Fruit fly (Drosophila melanogaster) whole organism, prepupa: ENCODE results near the gene CG11563.

Source experiments
- Blimp-1 ChIP-seq: fragments of 200-800 bp; sonication (Bioruptor generic); optimal IDR thresholded peaks from 3 replicates; lab custom pipeline; 2017; ENCODE audit warnings: missing biosample characterization, missing genetic modification characterization, mild to moderate bottlenecking, moderate library complexity, missing genetic modification reagents
- CG11294 ChIP-seq: fragments of 200-800 bp; sonication (Bioruptor generic); IDR thresholded peaks from 2 replicates; pipeline ENCODE4 v1.3.6; 2022; ENCODE audit warnings: missing biosample characterization, missing genetic modification characterization
- CG11762 ChIP-seq: fragments of 200-800 bp; sonication (Bioruptor generic); optimal IDR thresholded peaks from 3 replicates; lab custom pipeline; 2016; ENCODE audit warnings: missing biosample characterization, missing genetic modification characterization; ENCODE audit not compliant: insufficient read depth
- CG11902 ChIP-seq: fragments of 200-800 bp; sonication (Bioruptor generic); optimal IDR thresholded peaks from 3 replicates; lab custom pipeline; 2016; ENCODE audit warnings: missing biosample characterization, missing genetic modification characterization
- CG15336 ChIP-seq: fragments of 200-800 bp; sonication (Bioruptor generic); IDR thresholded peaks from 2 replicates; pipeline ENCODE4 v1.3.6; 2022; ENCODE audit warnings: missing biosample characterization, missing genetic modification characterization
- CG1621 ChIP-seq: fragments of 200-800 bp; sonication (Bioruptor generic); optimal IDR thresholded peaks from 3 replicates; lab custom pipeline; 2018; ENCODE audit warnings: missing biosample characterization, mild to moderate bottlenecking, missing genetic modification characterization
- CG3032 ChIP-seq: fragments of 200-800 bp; optimal IDR thresholded peaks from 2 replicates; lab custom pipeline; 2019; ENCODE audit warnings: missing biosample characterization, mild to moderate bottlenecking, missing genetic modification characterization, moderate library complexity
- CG32006 ChIP-seq: fragments of 200-800 bp; sonication (Bioruptor generic); optimal IDR thresholded peaks from 3 replicates; lab custom pipeline; 2017; ENCODE audit warnings: missing biosample characterization, mild to moderate bottlenecking, missing genetic modification characterization
- CG34406 ChIP-seq: fragments of 200-800 bp; sonication (Bioruptor generic); optimal IDR thresholded peaks from 3 replicates; lab custom pipeline; 2016; ENCODE audit warnings: missing biosample characterization, missing genetic modification characterization
- CG3919 ChIP-seq: fragments of 200-800 bp; sonication (Bioruptor generic); optimal IDR thresholded peaks from 3 replicates; lab custom pipeline; 2016; ENCODE audit warnings: missing biosample characterization, missing genetic modification characterization
- CG4318 ChIP-seq: fragments of 200-800 bp; sonication (Bioruptor generic); optimal IDR thresholded peaks from 3 replicates; lab custom pipeline; 2017; ENCODE audit warnings: missing biosample characterization, mild to moderate bottlenecking, missing genetic modification characterization
- CG6163 ChIP-seq: fragments of 200-800 bp; sonication (Bioruptor generic); IDR thresholded peaks from 3 replicates; pipeline ENCODE4 v1.3.6; 2022; ENCODE audit warnings: missing biosample characterization, missing genetic modification characterization
- CG6276 ChIP-seq: fragments of 200-800 bp; sonication (Bioruptor generic); optimal IDR thresholded peaks from 2 replicates; lab custom pipeline; 2017; ENCODE audit warnings: missing biosample characterization, mild to moderate bottlenecking, missing genetic modification characterization
- CG6792 ChIP-seq: fragments of 200-800 bp; sonication (Bioruptor generic); optimal IDR thresholded peaks from 3 replicates; lab custom pipeline; 2016; ENCODE audit warnings: missing biosample characterization, missing genetic modification characterization
- CG6808 ChIP-seq: fragments of 200-800 bp; sonication (Bioruptor generic); optimal IDR thresholded peaks from 3 replicates; lab custom pipeline; 2017; ENCODE audit warnings: missing biosample characterization, missing genetic modification characterization, mild to moderate bottlenecking, moderate library complexity, missing genetic modification reagents
- CG7368 ChIP-seq: fragments of 200-800 bp; sonication (Bioruptor generic); optimal IDR thresholded peaks from 3 replicates; lab custom pipeline; 2016; ENCODE audit warnings: missing biosample characterization, missing genetic modification characterization
- CG8119 ChIP-seq: fragments of 200-800 bp; sonication (Bioruptor generic); IDR thresholded peaks from 3 replicates; pipeline ENCODE4 v1.3.6; 2022; ENCODE audit warnings: missing biosample characterization, missing genetic modification characterization
- CG8319 ChIP-seq: fragments of 200-800 bp; sonication (Bioruptor generic); optimal IDR thresholded peaks from 3 replicates; lab custom pipeline; 2016; ENCODE audit warnings: missing biosample characterization, missing genetic modification characterization
- CG8632 ChIP-seq: fragments of 200-800 bp; sonication (Bioruptor generic); optimal IDR thresholded peaks from 3 replicates; lab custom pipeline; 2016; ENCODE audit warnings: missing biosample characterization, missing genetic modification characterization
- CG9139 ChIP-seq: fragments of 200-800 bp; sonication (Bioruptor generic); optimal IDR thresholded peaks from 3 replicates; lab custom pipeline; 2017; ENCODE audit warnings: missing biosample characterization, mild to moderate bottlenecking, missing genetic modification characterization
- Eip75B ChIP-seq: fragments of 200-800 bp; sonication (Bioruptor generic); optimal IDR thresholded peaks from 3 replicates; lab custom pipeline; 2016; ENCODE audit warnings: missing biosample characterization, missing genetic modification characterization
- Eip93F ChIP-seq: fragments of 200-800 bp; sonication (Bioruptor generic); optimal IDR thresholded peaks from 2 replicates; lab custom pipeline; 2016; ENCODE audit warnings: missing biosample characterization, mild to moderate bottlenecking, missing genetic modification characterization
- Ets21C ChIP-seq: fragments of 200-800 bp; sonication (Bioruptor generic); optimal IDR thresholded peaks from 3 replicates; lab custom pipeline; 2016; ENCODE audit warnings: missing biosample characterization, missing genetic modification characterization
- Ets96B ChIP-seq: fragments of 200-800 bp; optimal IDR thresholded peaks from 2 replicates; lab custom pipeline; 2019; ENCODE audit warnings: missing biosample characterization, mild to moderate bottlenecking, missing genetic modification characterization, moderate library complexity
- Hr38 ChIP-seq: sonication (Bioruptor generic); optimal IDR thresholded peaks from 2 replicates; lab custom pipeline; 2016; ENCODE audit warnings: missing biosample characterization, missing genetic modification characterization
- Hr39 ChIP-seq: fragments of 200-800 bp; sonication (Bioruptor generic); optimal IDR thresholded peaks from 2 replicates; lab custom pipeline; 2016; ENCODE audit warnings: missing biosample characterization, missing genetic modification characterization
- Hr4 ChIP-seq: fragments of 200-800 bp; sonication (Bioruptor generic); optimal IDR thresholded peaks from 3 replicates; lab custom pipeline; 2016; ENCODE audit warnings: missing biosample characterization, missing genetic modification characterization
- Met ChIP-seq: fragments of 200-800 bp; sonication (Bioruptor generic); optimal IDR thresholded peaks from 3 replicates; lab custom pipeline; 2016; ENCODE audit warnings: missing biosample characterization, missing genetic modification characterization
- OdsH ChIP-seq: fragments of 200-800 bp; sonication (Bioruptor generic); optimal IDR thresholded peaks from 3 replicates; lab custom pipeline; 2016; ENCODE audit warnings: missing biosample characterization, missing genetic modification characterization
- Smox ChIP-seq: fragments of 200-800 bp; sonication (Bioruptor generic); optimal IDR thresholded peaks from 3 replicates; lab custom pipeline; 2016; ENCODE audit warnings: missing biosample characterization, missing genetic modification characterization
- Sox102F ChIP-seq: fragments of 200-800 bp; sonication (Bioruptor generic); optimal IDR thresholded peaks from 2 replicates; lab custom pipeline; 2016; ENCODE audit warnings: missing biosample characterization, mild to moderate bottlenecking, missing genetic modification characterization
- Sox15 ChIP-seq: fragments of 200-800 bp; sonication (Bioruptor generic); optimal IDR thresholded peaks from 3 replicates; lab custom pipeline; 2016; ENCODE audit warnings: missing biosample characterization, missing genetic modification characterization
- achi ChIP-seq: fragments of 200-800 bp; sonication (Bioruptor generic); optimal IDR thresholded peaks from 3 replicates; lab custom pipeline; 2016; ENCODE audit warnings: missing biosample characterization, missing genetic modification characterization
- acj6 ChIP-seq: fragments of 200-800 bp; sonication (Bioruptor generic); optimal IDR thresholded peaks from 3 replicates; lab custom pipeline; 2016; ENCODE audit warnings: missing biosample characterization, missing genetic modification characterization
- eg ChIP-seq: fragments of 200-800 bp; sonication (Bioruptor generic); IDR thresholded peaks from 3 replicates; pipeline ENCODE4 v1.3.6; 2022; ENCODE audit warnings: missing biosample characterization, missing genetic modification characterization
- esn ChIP-seq: fragments of 200-800 bp; sonication (Bioruptor generic); optimal IDR thresholded peaks from 2 replicates; lab custom pipeline; 2016; ENCODE audit warnings: missing biosample characterization, mild to moderate bottlenecking, missing genetic modification characterization, moderate library complexity
- fkh ChIP-seq: fragments of 200-800 bp; sonication (Bioruptor generic); optimal IDR thresholded peaks from 3 replicates; lab custom pipeline; 2017; ENCODE audit warnings: missing biosample characterization, mild to moderate bottlenecking, missing genetic modification characterization, moderate library complexity
- net ChIP-seq: fragments of 200-800 bp; sonication (Bioruptor generic); optimal IDR thresholded peaks from 3 replicates; lab custom pipeline; 2016; ENCODE audit warnings: missing biosample characterization, missing genetic modification characterization
- pdm3 ChIP-seq: fragments of 200-800 bp; sonication (Bioruptor generic); optimal IDR thresholded peaks from 3 replicates; lab custom pipeline; 2016; ENCODE audit warnings: missing biosample characterization, missing genetic modification characterization
- salr ChIP-seq, 2 experiments: fragments of 200-800 bp; sonication (Bioruptor generic); optimal IDR thresholded peaks; 3 replicates each; lab custom pipeline; 2016 to 2018; ENCODE audit warnings: missing biosample characterization in 2 of 2, missing genetic modification characterization in 2 of 2, mild to moderate bottlenecking in 1 of 2
- ss ChIP-seq, 2 experiments: fragments of 200-800 bp; sonication (Bioruptor generic); optimal IDR thresholded peaks; 2 replicates in 1 of 2; 3 replicates in 1 of 2; lab custom pipeline; 2017 to 2018; ENCODE audit warnings: mild to moderate bottlenecking in 2 of 2, missing biosample characterization in 2 of 2, missing genetic modification characterization in 2 of 2, moderate library complexity in 1 of 2
- svp ChIP-seq: fragments of 200-800 bp; sonication (Bioruptor generic); peaks from one replicate; lab custom pipeline; 2016; ENCODE audit warnings: missing biosample characterization, missing genetic modification characterization
- topi ChIP-seq: fragments of 200-800 bp; sonication (Bioruptor generic); optimal IDR thresholded peaks from 3 replicates; lab custom pipeline; 2016; ENCODE audit warnings: missing biosample characterization, missing genetic modification characterization
- vri ChIP-seq: fragments of 200-800 bp; sonication (Bioruptor generic); optimal IDR thresholded peaks from 3 replicates; lab custom pipeline; 2016; ENCODE audit warnings: missing biosample characterization, mild to moderate bottlenecking, missing genetic modification characterization

CG11563 gene

DNA sequence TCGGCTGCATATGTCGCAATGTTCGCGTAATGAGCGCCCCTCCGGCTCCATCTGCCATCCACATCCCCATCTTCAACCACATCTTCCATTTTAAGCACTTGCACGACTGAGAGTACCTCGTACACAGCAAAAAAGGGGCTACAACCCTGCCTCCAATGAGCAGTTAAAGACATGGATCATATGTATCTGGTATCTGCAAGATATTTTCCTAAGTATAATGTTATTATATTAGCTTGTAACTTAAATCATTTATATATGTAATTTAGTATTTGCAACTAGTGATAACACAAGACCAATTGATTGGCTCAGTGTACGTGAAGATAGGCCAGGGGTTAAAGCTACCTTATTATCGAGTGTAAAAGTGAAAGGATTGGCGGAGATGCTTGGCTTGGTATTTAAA lies 25.8 kb downstream of the CG11563 start (continued):
- peak; percentile 13; the same call in 1 of the 2 replicates for TF ChIP-seq CG11294 (GFP tag; lab: Robert Waterston, UW)
- TF ChIP-seq salr (GFP tag; optimal IDR thresholded peaks at IDR 0.05; lab: Kevin White, UChicago): peak in 1 of 2 experiments; percentile 15
- TF ChIP-seq fkh (GFP tag; lab: Kevin White, UChicago): no peak
- TF ChIP-seq CG3919: peak; percentile 79
- TF ChIP-seq Ets96B (tag; lab: Kevin White, UChicago): peak; percentile 81
- TF ChIP-seq Hr38 (GFP tag; lab: Kevin White, UChicago): no peak
- TF ChIP-seq CG3032 (tag; lab: Kevin White, UChicago): peak; percentile 69
- TF ChIP-seq Sox102F: peak; percentile 24
- peak; percentile 27 for TF ChIP-seq CG9139 (GFP tag; lab: Kevin White, UChicago)
- no peak for TF ChIP-seq Blimp-1 (GFP tag; lab: Kevin White, UChicago)
- TF ChIP-seq CG8632: peak; percentile 71
- peak; percentile 68 for TF ChIP-seq acj6 (GFP tag; lab: Kevin White, UChicago)
- TF ChIP-seq, all 60 proteins: peak for 45

DNA sequence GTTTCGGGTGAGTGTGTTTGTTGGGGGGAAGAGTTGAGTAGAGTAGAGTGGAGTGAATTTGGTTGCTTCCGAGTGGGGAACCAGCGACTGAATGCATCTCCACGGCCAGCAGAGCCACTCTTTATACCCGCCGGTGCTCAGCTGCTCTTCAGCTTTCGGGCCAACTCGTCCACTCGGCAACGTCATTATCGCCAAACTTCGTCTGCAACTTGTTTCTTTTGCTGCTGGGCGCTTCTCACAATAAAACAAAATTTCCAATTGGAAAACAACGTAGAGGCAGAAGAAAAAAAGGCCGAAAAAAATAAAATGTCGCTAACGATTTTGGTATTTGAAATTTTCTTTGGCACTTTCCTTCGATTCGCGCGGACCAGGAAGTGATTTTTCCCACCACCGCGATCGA lies 27.8 kb downstream of the CG11563 start, which contains the start of gene CG2150:
CG2150 (minus strand) TSS at position 101 of the 400 bp plus-strand sequence.
- TF ChIP-seq Blimp-1 (GFP tag; lab: Kevin White, UChicago) (no peak), CG32006 (GFP tag; lab: Kevin White, UChicago) (no peak), CG15336 (GFP tag; lab: Robert Waterston, UW) (0 out of 2 replicates have a peak, but pooled peaks have one; percentile 19), Hr4 (GFP tag; lab: Kevin White, UChicago) (no peak), pdm3 (GFP tag; lab: Kevin White, UChicago) (no peak), CG34406 (GFP tag; lab: Kevin White, UChicago) (no peak), topi (GFP tag; lab: Kevin White, UChicago) (no peak), CG8119 (GFP tag; lab: Robert Waterston, UW) (no peak), achi (GFP tag; lab: Kevin White, UChicago) (no peak), esn (GFP tag; lab: Kevin White, UChicago) (no peak), CG6808 (GFP tag; lab: Kevin White, UChicago) (no peak), CG6276 (GFP tag; lab: Kevin White, UChicago) (peak; percentile 48), Smox (GFP tag; lab: Kevin White, UChicago) (no peak), eg (peak; percentile 36; the same call in 1 of the 3 replicates)

DNA sequence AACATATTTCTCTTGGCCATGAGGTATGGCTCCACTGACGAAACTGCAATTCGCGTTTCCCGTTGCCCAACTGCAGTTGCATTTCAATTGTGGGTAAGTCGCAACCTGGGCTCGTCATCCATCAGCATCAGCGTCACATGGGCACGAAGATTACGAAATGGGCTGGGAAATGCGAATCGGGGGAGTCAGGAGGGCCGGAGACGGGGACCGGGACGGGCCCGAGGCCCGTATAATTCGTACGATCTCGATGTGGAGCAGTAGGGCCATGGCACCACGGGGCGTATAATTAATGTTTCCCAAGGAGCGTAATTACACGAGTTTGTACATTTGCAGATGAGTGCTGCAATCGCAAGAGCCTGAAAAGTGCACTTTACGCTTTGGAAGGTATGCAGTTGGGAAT lies 28.3 kb downstream of the CG11563 start:
- TF ChIP-seq ss (GFP tag; optimal IDR thresholded peaks at IDR 0.05; lab: Kevin White, UChicago): no peak
- TF ChIP-seq Hr38 (GFP tag; lab: Kevin White, UChicago): no peak
- TF ChIP-seq CG7368 (GFP tag; lab: Kevin White, UChicago): no peak
- TF ChIP-seq CG11902 (GFP tag; lab: Kevin White, UChicago): no peak
- no peak for TF ChIP-seq Hr39 (GFP tag; lab: Kevin White, UChicago)
- no peak for TF ChIP-seq pdm3 (GFP tag; lab: Kevin White, UChicago)
- no peak for TF ChIP-seq CG11762
- TF ChIP-seq Sox102F: no peak
- no peak for TF ChIP-seq CG34406 (GFP tag; lab: Kevin White, UChicago)
- no peak for TF ChIP-seq Ets21C (GFP tag; lab: Kevin White, UChicago)
- no peak for TF ChIP-seq CG3032 (tag; lab: Kevin White, UChicago)
- no peak for TF ChIP-seq Met (GFP tag; lab: Kevin White, UChicago)
- no peak for TF ChIP-seq vri (GFP tag; lab: Kevin White, UChicago)
- TF ChIP-seq eg: no peak
- no peak for TF ChIP-seq CG4318

DNA sequence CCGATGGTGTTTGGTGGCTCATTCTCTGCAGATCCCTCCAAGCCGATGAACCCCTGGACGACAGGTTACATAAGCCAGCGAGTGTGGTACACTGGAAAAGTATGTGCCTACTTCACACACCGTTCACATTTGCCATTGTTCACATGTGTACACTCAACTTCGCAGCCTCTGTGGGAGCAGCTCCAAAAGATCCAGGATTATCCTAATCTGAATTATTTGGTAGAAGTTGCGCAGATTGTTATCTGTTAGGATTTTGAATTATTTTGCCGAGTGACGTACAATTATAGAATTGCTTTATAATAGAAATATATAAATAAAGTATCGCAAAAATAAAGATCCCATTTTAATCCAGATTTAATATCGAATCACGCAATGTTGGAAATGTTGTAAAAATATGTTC lies 30.7 kb downstream of the CG11563 start:
- peak; percentile 27 for TF ChIP-seq CG8319
- TF ChIP-seq CG6163 (GFP tag; lab: Robert Waterston, UW): no peak
- TF ChIP-seq eg: no peak
- no peak for TF ChIP-seq Eip93F
- no peak for TF ChIP-seq Met (GFP tag; lab: Kevin White, UChicago)
- TF ChIP-seq Sox15 (GFP tag; lab: Kevin White, UChicago): peak; percentile 13
- TF ChIP-seq ss (GFP tag; optimal IDR thresholded peaks at IDR 0.05; lab: Kevin White, UChicago): no peak
- no peak for TF ChIP-seq CG1621 (tag; lab: Kevin White, UChicago)
- no peak for TF ChIP-seq Smox (GFP tag; lab: Kevin White, UChicago)
- TF ChIP-seq salr (GFP tag; optimal IDR thresholded peaks at IDR 0.05; lab: Kevin White, UChicago): peak in 1 of 2 experiments; percentile 51
- TF ChIP-seq achi (GFP tag; lab: Kevin White, UChicago): peak; percentile 50
- no peak for TF ChIP-seq Eip75B (GFP tag; lab: Kevin White, UChicago)
- TF ChIP-seq Ets21C (GFP tag; lab: Kevin White, UChicago): no peak
- peak; percentile 71 for TF ChIP-seq OdsH
- peak; percentile 78 for TF ChIP-seq svp (GFP tag; lab: Kevin White, UChicago)
- TF ChIP-seq CG3032 (tag; lab: Kevin White, UChicago): peak; percentile 33
- no peak for TF ChIP-seq Sox102F
- peak; percentile 63 for TF ChIP-seq CG15336 (GFP tag; lab: Robert Waterston, UW)
- peak; percentile 53 for TF ChIP-seq CG3919
- peak; percentile 5 for TF ChIP-seq esn (GFP tag; lab: Kevin White, UChicago)
- no peak for TF ChIP-seq fkh (GFP tag; lab: Kevin White, UChicago)
- TF ChIP-seq net (GFP tag; lab: Kevin White, UChicago): peak; percentile 32
- peak; percentile 31 for TF ChIP-seq CG6792
